Worm (Caenorhabditis elegans) whole organism, late embryonic: ENCODE measurements around the gene fbxa-65.

Experiments
- fkh-10 ChIP-seq: fragments of 150-350 bp; optimal IDR thresholded peaks from 2 replicates; lab custom pipeline; 2014; ENCODE audit warnings: missing biosample characterization, missing genetic modification reagents, missing genetic modification characterization
- nhr-11 ChIP-seq: fragments of 150-350 bp; optimal IDR thresholded peaks from 2 replicates; lab custom pipeline; 2014; ENCODE audit warnings: missing biosample characterization, missing genetic modification characterization
- tbx-2 ChIP-seq: sonication (generic microtip); optimal IDR thresholded peaks from 2 replicates; lab custom pipeline; 2016; ENCODE audit warnings: missing genetic modification characterization, missing compliant biosample characterization

DNA sequence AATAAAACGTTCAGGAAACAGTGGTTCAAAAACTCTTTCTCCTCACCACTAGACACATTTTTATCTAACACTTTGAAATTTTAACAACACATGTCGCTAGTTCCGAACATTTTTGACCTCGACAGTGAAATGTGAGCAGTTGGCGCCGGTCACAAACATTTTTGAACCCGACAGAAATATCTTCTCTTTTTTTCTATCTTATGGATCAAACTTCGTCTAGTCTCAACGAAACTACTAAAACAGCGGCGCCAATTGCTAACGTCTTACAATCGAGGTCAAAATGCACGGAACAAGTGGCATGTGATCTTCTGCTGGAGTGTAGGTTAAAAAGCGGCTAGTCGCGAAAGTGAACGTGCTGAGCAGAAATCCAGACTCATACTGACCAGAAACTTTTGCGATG, 2.3 kb downstream of the fbxa-65 start:
- TF ChIP-seq fkh-10 (no peak), tbx-2 (tag; lab: Kevin White, UChicago) (no peak), nhr-11 (tag; lab: Kevin White, UChicago) (no peak)
